Fruit fly (Drosophila melanogaster): ENCODE results near the gene Cpr78Cc.

The Cpr78Cc gene

dm6 chr3L:21294202-21294601 lies 6.2 kb upstream of the Cpr78Cc start, which contains the start of gene Cpr78Cb:
Gene Cpr78Cb (plus strand): TSS chr3L:21294492.
- TF ChIP-seq ovo (GFP tag; optimal IDR thresholded peaks at IDR 0.05) (no peak), CG33017 (tag; optimal IDR thresholded peaks at IDR 0.05) (no peak), Mnt (GFP tag; optimal IDR thresholded peaks at IDR 0.05) (no peak), CG5204 (GFP tag; optimal IDR thresholded peaks at IDR 0.05) (no peak), toe (GFP tag; optimal IDR thresholded peaks at IDR 0.05) (no peak), CG1620 (GFP tag; optimal IDR thresholded peaks at IDR 0.05) (no peak), Clk (GFP tag; optimal IDR thresholded peaks at IDR 0.05) (no peak), CG12768 (GFP tag; optimal IDR thresholded peaks at IDR 0.05) (no peak), cic (GFP tag; optimal IDR thresholded peaks at IDR 0.05) (no peak), CG7101 (tag; optimal IDR thresholded peaks at IDR 0.05) (no peak), tj (GFP tag; optimal IDR thresholded peaks at IDR 0.05) (no peak), kay (GFP tag; ENCODE audit: borderline replicate concordance) (no peak), CG14711 (tag; optimal IDR thresholded peaks at IDR 0.05) (no peak), CG7045 (GFP tag; optimal IDR thresholded peaks at IDR 0.05) (no peak)

- no peak for TF ChIP-seq cic (GFP tag; optimal IDR thresholded peaks at IDR 0.05)
- TF ChIP-seq bab1 (GFP tag; optimal IDR thresholded peaks at IDR 0.05), result no peak
- no peak for TF ChIP-seq kay (GFP tag; ENCODE audit: borderline replicate concordance)
- no peak for TF ChIP-seq ovo (GFP tag; optimal IDR thresholded peaks at IDR 0.05)
- TF ChIP-seq CG12768 (GFP tag; optimal IDR thresholded peaks at IDR 0.05), result no peak
- no peak for TF ChIP-seq pad (GFP tag; optimal IDR thresholded peaks at IDR 0.05)
- TF ChIP-seq cnc (optimal IDR thresholded peaks at IDR 0.05), result no peak
These were observed 2.7 kb upstream of the Cpr78Cc start, which contains the start of gene Edg78E for dm6 chr3L:21297703-21298102. Gene Edg78E (minus strand): TSS chr3L:21297803.

- TF ChIP-seq ovo (GFP tag; optimal IDR thresholded peaks at IDR 0.05) (no peak), toe (GFP tag; optimal IDR thresholded peaks at IDR 0.05) (no peak), CG14711 (tag; optimal IDR thresholded peaks at IDR 0.05) (no peak), Crg-1 (GFP tag; optimal IDR thresholded peaks at IDR 0.05) (no peak), CG11617 (GFP tag; optimal IDR thresholded peaks at IDR 0.05) (no peak), bab1 (GFP tag; optimal IDR thresholded peaks at IDR 0.05) (no peak)
These were observed 2.0 kb upstream of the Cpr78Cc start, which contains the start of gene CG43702 for dm6 chr3L:21298375-21298774. Gene CG43702 (plus strand): TSS chr3L:21298675.

dm6 chr3L:21299203-21299602 lies 1.2 kb upstream of the Cpr78Cc start:
- no peak for TF ChIP-seq cic (GFP tag; optimal IDR thresholded peaks at IDR 0.05)
- TF ChIP-seq CG7045 (GFP tag; optimal IDR thresholded peaks at IDR 0.05), result no peak
- no peak for TF ChIP-seq toe (GFP tag; optimal IDR thresholded peaks at IDR 0.05)
- TF ChIP-seq CG12768 (GFP tag; optimal IDR thresholded peaks at IDR 0.05), result no peak
- no peak for TF ChIP-seq pad (GFP tag; optimal IDR thresholded peaks at IDR 0.05)
- no peak for TF ChIP-seq CG14711 (tag; optimal IDR thresholded peaks at IDR 0.05)

- no peak for TF ChIP-seq toe (GFP tag; optimal IDR thresholded peaks at IDR 0.05)
- no peak for TF ChIP-seq Crg-1 (GFP tag; optimal IDR thresholded peaks at IDR 0.05)
These were observed 1.5 kb downstream of the Cpr78Cc start for dm6 chr3L:21301737-21302487.

- TF ChIP-seq CG33017 (tag; optimal IDR thresholded peaks at IDR 0.05), result no peak
- no peak for TF ChIP-seq Crg-1 (GFP tag; optimal IDR thresholded peaks at IDR 0.05)
- TF ChIP-seq CG11617 (GFP tag; optimal IDR thresholded peaks at IDR 0.05), result no peak
- no peak for TF ChIP-seq CG1620 (GFP tag; optimal IDR thresholded peaks at IDR 0.05)
- no peak for TF ChIP-seq bab1 (GFP tag; optimal IDR thresholded peaks at IDR 0.05)
These were observed 2.1 kb downstream of the Cpr78Cc start for dm6 chr3L:21302493-21302892.

dm6 chr3L:21303659-21304058 lies 3.3 kb downstream of the Cpr78Cc start:
- TF ChIP-seq CG5204 (GFP tag; optimal IDR thresholded peaks at IDR 0.05), result no peak
- no peak for TF ChIP-seq pad (GFP tag; optimal IDR thresholded peaks at IDR 0.05)
- TF ChIP-seq CG11617 (GFP tag; optimal IDR thresholded peaks at IDR 0.05), result no peak
- TF ChIP-seq CG14711 (tag; optimal IDR thresholded peaks at IDR 0.05), result no peak
- TF ChIP-seq Crg-1 (GFP tag; optimal IDR thresholded peaks at IDR 0.05), result no peak
- no peak for TF ChIP-seq CG1620 (GFP tag; optimal IDR thresholded peaks at IDR 0.05)
- TF ChIP-seq ovo (GFP tag; optimal IDR thresholded peaks at IDR 0.05), result no peak
- peak; percentile 91 for TF ChIP-seq kay (GFP tag; ENCODE audit: borderline replicate concordance)
- TF ChIP-seq CG12768 (GFP tag; optimal IDR thresholded peaks at IDR 0.05), result peak; percentile 42
- TF ChIP-seq Clk (GFP tag; optimal IDR thresholded peaks at IDR 0.05), result no peak
- TF ChIP-seq Hr96 (GFP tag; optimal IDR thresholded peaks at IDR 0.05), result no peak
- no peak for TF ChIP-seq CG7101 (tag; optimal IDR thresholded peaks at IDR 0.05)
- no peak for TF ChIP-seq bab1 (GFP tag; optimal IDR thresholded peaks at IDR 0.05)

- TF ChIP-seq CG14711 (tag; optimal IDR thresholded peaks at IDR 0.05) (peak; percentile 99), cnc (optimal IDR thresholded peaks at IDR 0.05) (no peak), Clk (GFP tag; optimal IDR thresholded peaks at IDR 0.05) (peak; percentile 98), CG12768 (GFP tag; optimal IDR thresholded peaks at IDR 0.05) (peak; percentile 100), CG5204 (GFP tag; optimal IDR thresholded peaks at IDR 0.05) (peak; percentile 99), CG7045 (GFP tag; optimal IDR thresholded peaks at IDR 0.05) (peak; percentile 100), toe (GFP tag; optimal IDR thresholded peaks at IDR 0.05) (peak; percentile 99), CG1620 (GFP tag; optimal IDR thresholded peaks at IDR 0.05) (peak; percentile 99), cic (GFP tag; optimal IDR thresholded peaks at IDR 0.05) (peak; percentile 96), tj (GFP tag; optimal IDR thresholded peaks at IDR 0.05) (peak; percentile 96), kay (GFP tag; ENCODE audit: borderline replicate concordance) (peak; percentile 98), CG7101 (tag; optimal IDR thresholded peaks at IDR 0.05) (peak; percentile 100), CG33017 (tag; optimal IDR thresholded peaks at IDR 0.05) (peak; percentile 100), Mnt (GFP tag; optimal IDR thresholded peaks at IDR 0.05) (peak; percentile 99), bab1 (GFP tag; optimal IDR thresholded peaks at IDR 0.05) (peak; percentile 100), Hr96 (GFP tag; optimal IDR thresholded peaks at IDR 0.05) (peak; percentile 99), pad (GFP tag; optimal IDR thresholded peaks at IDR 0.05) (peak; percentile 96), ovo (GFP tag; optimal IDR thresholded peaks at IDR 0.05) (peak; percentile 98), Crg-1 (GFP tag; optimal IDR thresholded peaks at IDR 0.05) (peak; percentile 99), CG11617 (GFP tag; optimal IDR thresholded peaks at IDR 0.05) (peak; percentile 100)
These were observed 4.0 kb downstream of the Cpr78Cc start, which contains the start of the genes CG11309 and CG7632 for dm6 chr3L:21304400-21304799. Gene CG11309 (minus strand): TSS chr3L:21304658. Gene CG7632 (plus strand): TSS chr3L:21304697.

All from whole organism, adult.